Worm (Caenorhabditis elegans) whole organism, L3 larva: ENCODE data around the gene arc-1.

Experiments
- ceh-28 ChIP-seq: fragments of 150-350 bp; optimal IDR thresholded peaks from 2 replicates; lab custom pipeline; 2014; ENCODE audit warnings: missing biosample characterization, missing genetic modification reagents, missing genetic modification characterization
- jun-1 ChIP-seq: fragments of 150-350 bp; optimal IDR thresholded peaks from 2 replicates; lab custom pipeline; 2014; ENCODE audit warnings: missing biosample characterization, missing genetic modification reagents, missing genetic modification characterization

ce11 chrII:9668959-9669358, 5.8 kb upstream of the arc-1 start, which contains the start of gene taf-8:
- no peak for TF ChIP-seq ceh-28 (tag; lab: Kevin White, UChicago)
- TF ChIP-seq jun-1: no peak
